Worm (Caenorhabditis elegans) whole organism, young adult: ENCODE data around the gene ZK355.3.
A peak's percentile ranks its signal among the peaks of the same experiment; 100 is the strongest.

Experiments used
- B0336.3 ChIP-seq: fragments of 200-800 bp; sonication (Bioruptor generic); IDR thresholded peaks from 2 replicates; pipeline ENCODE4 v1.3.6; 2022; ENCODE audit warnings: missing genetic modification characterization, missing compliant biosample characterization
- F37B4.10 ChIP-seq: fragments of 200-800 bp; sonication (Bioruptor generic); IDR thresholded peaks from 2 replicates; pipeline ENCODE4 v1.3.6; 2022; ENCODE audit warnings: missing genetic modification characterization, missing compliant biosample characterization
- K12H6.12 ChIP-seq: fragments of 200-800 bp; sonication (Bioruptor generic); optimal IDR thresholded peaks from 2 replicates; lab custom pipeline; 2018; ENCODE audit warnings: mild to moderate bottlenecking, missing genetic modification characterization, missing compliant biosample characterization
- Y53F4B.3 ChIP-seq: fragments of 200-800 bp; sonication (Bioruptor generic); IDR thresholded peaks from 2 replicates; pipeline ENCODE4 v1.3.6; 2022; ENCODE audit warnings: missing genetic modification reagents, missing genetic modification characterization, missing compliant biosample characterization
- Y53G8AR.9 ChIP-seq: fragments of 200-800 bp; sonication (Bioruptor generic); conservative IDR thresholded peaks from 2 replicates; pipeline ENCODE4 v1.3.6; 2022; ENCODE audit warnings: missing genetic modification reagents, missing genetic modification characterization, missing compliant biosample characterization
- ZK185.1 ChIP-seq: sonication (generic microtip); optimal IDR thresholded peaks from 2 replicates; lab custom pipeline; 2016; ENCODE audit warnings: mild to moderate bottlenecking, missing genetic modification characterization, missing compliant biosample characterization; ENCODE audit not compliant: poor library complexity, severe bottlenecking
- ama-1 ChIP-seq, 3 experiments: fragments of 150-350 bp in 1 of 3; sonication (generic microtip) in 2 of 3; optimal IDR thresholded peaks; 2 replicates each; lab custom pipeline; 2014 to 2018; ENCODE audit warnings: missing biosample characterization in 2 of 3, missing genetic modification characterization in 2 of 3, missing genetic modification reagents in 2 of 3
- atf-7 ChIP-seq: sonication (generic microtip); optimal IDR thresholded peaks from 2 replicates; lab custom pipeline; 2017; ENCODE audit warnings: mild to moderate bottlenecking, missing genetic modification characterization, missing compliant biosample characterization
- athp-1 ChIP-seq: sonication (generic microtip); optimal IDR thresholded peaks from 2 replicates; lab custom pipeline; 2017; ENCODE audit warnings: mild to moderate bottlenecking, missing genetic modification characterization, missing compliant biosample characterization
- attf-5 ChIP-seq: fragments of 200-800 bp; sonication (Bioruptor generic); optimal IDR thresholded peaks from 2 replicates; lab custom pipeline; 2018; ENCODE audit warnings: mild to moderate bottlenecking, missing genetic modification characterization, missing compliant biosample characterization
- cebp-1 ChIP-seq, 2 experiments: fragments of 200-800 bp in 1 of 2; sonication (Bioruptor generic) in 1 of 2; sonication (generic microtip) in 1 of 2; IDR thresholded peaks in 1 of 2; optimal IDR thresholded peaks in 1 of 2; 2 replicates each; pipeline versions ENCODE4 v1.3.6 to Lab custom; 2017 to 2022; ENCODE audit warnings: missing compliant biosample characterization in 2 of 2, missing genetic modification characterization in 2 of 2, mild to moderate bottlenecking in 1 of 2, missing genetic modification reagents in 1 of 2, moderate library complexity in 1 of 2
- ceh-91 ChIP-seq: fragments of 200-800 bp; sonication (Bioruptor generic); IDR thresholded peaks from 2 replicates; pipeline ENCODE4 v1.3.6; 2022; ENCODE audit warnings: missing genetic modification reagents, missing genetic modification characterization, missing compliant biosample characterization
- chd-7 ChIP-seq: sonication (generic microtip); optimal IDR thresholded peaks from 2 replicates; lab custom pipeline; 2016; ENCODE audit warnings: mild to moderate bottlenecking, missing genetic modification characterization, moderate library complexity, missing compliant biosample characterization
- die-1 ChIP-seq: sonication (generic microtip); optimal IDR thresholded peaks from 2 replicates; lab custom pipeline; 2016; ENCODE audit warnings: missing genotype, mild to moderate bottlenecking, missing genetic modification characterization, missing compliant biosample characterization
- dox-1 ChIP-seq: fragments of 200-800 bp; sonication (Bioruptor generic); IDR thresholded peaks from 2 replicates; pipeline ENCODE4 v1.3.6; 2022; ENCODE audit warnings: missing genetic modification reagents, missing genetic modification characterization, missing compliant biosample characterization
- ets-4 ChIP-seq: fragments of 200-800 bp; sonication (Bioruptor generic); optimal IDR thresholded peaks from 2 replicates; lab custom pipeline; 2018; ENCODE audit warnings: mild to moderate bottlenecking, missing genetic modification characterization, missing compliant biosample characterization
- hlh-26 ChIP-seq: fragments of 200-800 bp; sonication (Bioruptor generic); conservative IDR thresholded peaks from 2 replicates; pipeline ENCODE4 v1.3.6; 2022; ENCODE audit warnings: missing genetic modification reagents, missing genetic modification characterization, missing compliant biosample characterization
- hmg-1.2 ChIP-seq: fragments of 200-800 bp; sonication (Bioruptor generic); IDR thresholded peaks from 2 replicates; pipeline ENCODE4 v1.3.6; 2022; ENCODE audit warnings: missing genetic modification reagents, missing genetic modification characterization, missing compliant biosample characterization
- madf-10 ChIP-seq: sonication (generic microtip); optimal IDR thresholded peaks from 2 replicates; lab custom pipeline; 2016; ENCODE audit warnings: mild to moderate bottlenecking, missing genetic modification characterization, missing compliant biosample characterization
- madf-3 ChIP-seq: fragments of 200-800 bp; sonication (Bioruptor generic); IDR thresholded peaks from 2 replicates; pipeline ENCODE4 v1.3.6; 2022; ENCODE audit warnings: missing genetic modification reagents, missing genetic modification characterization, missing compliant biosample characterization
- madf-8 ChIP-seq: fragments of 200-800 bp; sonication (Bioruptor generic); conservative IDR thresholded peaks from 2 replicates; pipeline ENCODE4 v1.3.6; 2022; ENCODE audit warnings: missing genetic modification reagents, missing genetic modification characterization, missing compliant biosample characterization
- mcd-1 ChIP-seq: fragments of 200-800 bp; sonication (Bioruptor generic); IDR thresholded peaks from 2 replicates; pipeline ENCODE4 v1.3.6; 2022; ENCODE audit warnings: missing genetic modification reagents, missing genetic modification characterization, missing compliant biosample characterization
- nfya-2 ChIP-seq: fragments of 200-800 bp; sonication (Bioruptor generic); IDR thresholded peaks from 2 replicates; pipeline ENCODE4 v1.3.6; 2022; ENCODE audit warnings: missing genetic modification reagents, missing genetic modification characterization, missing compliant biosample characterization
- nfyb-1 ChIP-seq: fragments of 200-800 bp; sonication (Bioruptor generic); IDR thresholded peaks from 2 replicates; pipeline ENCODE4 v1.3.6; 2022; ENCODE audit warnings: missing genetic modification reagents, missing genetic modification characterization, missing compliant biosample characterization
- nhr-80 ChIP-seq: sonication (generic microtip); optimal IDR thresholded peaks from 2 replicates; lab custom pipeline; 2016; ENCODE audit warnings: missing genetic modification characterization, missing compliant biosample characterization
- rec-8 ChIP-seq, 2 experiments: sonication (generic microtip); optimal IDR thresholded peaks; 2 replicates each; lab custom pipeline; 2016; ENCODE audit warnings: mild to moderate bottlenecking in 2 of 2, missing genetic modification characterization in 2 of 2, missing genetic modification reagents in 2 of 2, missing genotype in 2 of 2, missing biosample characterization in 1 of 2, missing compliant biosample characterization in 1 of 2, moderate library complexity in 1 of 2
- rpc-1 ChIP-seq, 2 experiments: fragments of 150-350 bp in 1 of 2; sonication (generic microtip) in 1 of 2; optimal IDR thresholded peaks; 2 replicates each; lab custom pipeline; 2014 to 2018; ENCODE audit warnings: missing biosample characterization in 1 of 2, missing genetic modification characterization in 1 of 2, missing genetic modification reagents in 1 of 2, missing genotype in 1 of 2
- sdz-38 ChIP-seq: sonication (generic microtip); optimal IDR thresholded peaks from 2 replicates; lab custom pipeline; 2016; ENCODE audit warnings: missing genotype, missing genetic modification characterization, missing compliant biosample characterization
- snpc-1.3 ChIP-seq: sonication (generic microtip); optimal IDR thresholded peaks from 2 replicates; lab custom pipeline; 2017; ENCODE audit warnings: missing genetic modification characterization, mild to moderate bottlenecking, missing compliant biosample characterization, antibody characterized with exemption, moderate library complexity, missing genotype, missing genetic modification reagents; ENCODE audit not compliant: insufficient read depth
- tbx-9 ChIP-seq: sonication (generic microtip); optimal IDR thresholded peaks from 2 replicates; lab custom pipeline; 2016; ENCODE audit warnings: borderline replicate concordance, missing genetic modification characterization, inconsistent platforms, missing compliant biosample characterization
- tlf-1 ChIP-seq: fragments of 200-800 bp; sonication (Bioruptor generic); optimal IDR thresholded peaks from 2 replicates; lab custom pipeline; 2018; ENCODE audit warnings: mild to moderate bottlenecking, missing genetic modification characterization, missing compliant biosample characterization
- unc-62 ChIP-seq: fragments of 150-350 bp; optimal IDR thresholded peaks from 2 replicates; lab custom pipeline; 2014; ENCODE audit warnings: missing biosample characterization, missing genetic modification reagents, missing genetic modification characterization
- xnd-1 ChIP-seq: sonication (generic microtip); optimal IDR thresholded peaks from 2 replicates; lab custom pipeline; 2016; ENCODE audit warnings: missing genotype, missing genetic modification reagents, missing genetic modification characterization, missing compliant biosample characterization
- zfh-2 ChIP-seq: fragments of 200-800 bp; sonication (Bioruptor generic); conservative IDR thresholded peaks from 2 replicates; pipeline ENCODE4 v1.3.6; 2022; ENCODE audit warnings: missing genetic modification reagents, missing genetic modification characterization, missing compliant biosample characterization
- ztf-18 ChIP-seq: sonication (generic microtip); optimal IDR thresholded peaks from 2 replicates; lab custom pipeline; 2016; ENCODE audit warnings: missing genotype, mild to moderate bottlenecking, missing genetic modification characterization, missing compliant biosample characterization
- ztf-26 ChIP-seq: sonication (generic microtip); optimal IDR thresholded peaks from 2 replicates; lab custom pipeline; 2017; ENCODE audit warnings: missing genetic modification characterization, missing compliant biosample characterization

The ZK355.3 gene

ce11 chrII:2927533-2927932 lies at the start of gene ZK355.3, which contains the start of gene ZK355.8:
TSS of gene ZK355.3 (minus strand) at chrII:2927633.
TSS of gene ZK355.8 (plus strand) at chrII:2927804.
- no peak for TF ChIP-seq nfya-2 (GFP tag; lab: Robert Waterston, UW)
- peak; percentile 49 for TF ChIP-seq zfh-2 (GFP tag; lab: Robert Waterston, UW)

ce11 chrII:2976597-2976996 lies 49.2 kb upstream of the ZK355.3 start, which contains the start of gene nhr-88:
TSS of gene nhr-88 (plus strand) at chrII:2976639.
- TF ChIP-seq F37B4.10 (GFP tag; lab: Robert Waterston, UW) (no peak), chd-7 (tag; lab: Kevin White, UChicago) (peak; percentile 18), B0336.3 (GFP tag; lab: Robert Waterston, UW) (peak; percentile 31; the same call in 1 of the 2 replicates), atf-7 (tag; lab: Kevin White, UChicago) (peak; percentile 16), rpc-1 (optimal IDR thresholded peaks at IDR 0.05; lab: Kevin White, UChicago) (no peak), rpc-1 (tag; optimal IDR thresholded peaks at IDR 0.05; lab: Kevin White, UChicago) (no peak), die-1 (tag; lab: Kevin White, UChicago) (no peak), madf-10 (no peak), Y53G8AR.9 (GFP tag; lab: Robert Waterston, UW) (no peak), hlh-26 (GFP tag; lab: Robert Waterston, UW) (no peak), madf-3 (GFP tag; lab: Robert Waterston, UW) (no peak), ceh-91 (GFP tag; lab: Robert Waterston, UW) (no peak), attf-5 (peak; percentile 6), zfh-2 (GFP tag; lab: Robert Waterston, UW) (peak; percentile 76), K12H6.12 (tag; lab: Kevin White, UChicago) (peak; percentile 20), madf-8 (GFP tag; lab: Robert Waterston, UW) (0 out of 2 replicates have a peak, but pooled peaks have one; percentile 15), ZK185.1 (no peak), tbx-9 (tag; lab: Kevin White, UChicago) (no peak), sdz-38 (no peak), nfyb-1 (GFP tag; lab: Robert Waterston, UW) (peak; percentile 56; the same call in 1 of the 2 replicates), Y53F4B.3 (no peak), athp-1 (tag; lab: Kevin White, UChicago) (no peak), snpc-1.3 (tag; lab: Kevin White, UChicago) (no peak), tlf-1 (GFP tag; lab: Kevin White, UChicago) (no peak), unc-62 (no peak), ets-4 (GFP tag; lab: Kevin White, UChicago) (no peak), mcd-1 (GFP tag; lab: Robert Waterston, UW) (peak; percentile 42), hmg-1.2 (GFP tag; lab: Robert Waterston, UW) (0 out of 2 replicates have a peak, but pooled peaks have one; percentile 21), ama-1 (optimal IDR thresholded peaks at IDR 0.05; lab: Kevin White, UChicago) (no peak), ama-1 (GFP tag; optimal IDR thresholded peaks at IDR 0.05; lab: Kevin White, UChicago) (no peak), ztf-18 (tag; lab: Kevin White, UChicago) (no peak), xnd-1 (tag; lab: Kevin White, UChicago) (no peak), ztf-26 (tag; lab: Kevin White, UChicago) (no peak), cebp-1 (GFP tag; IDR thresholded peaks at IDR 0.05; lab: Robert Waterston, UW) (no peak), cebp-1 (tag; optimal IDR thresholded peaks at IDR 0.05; lab: Kevin White, UChicago) (peak; percentile 69)

- TF ChIP-seq rec-8 (tag; optimal IDR thresholded peaks at IDR 0.05; lab: Kevin White, UChicago) (no peak), dox-1 (GFP tag; lab: Robert Waterston, UW) (0 out of 2 replicates have a peak, but pooled peaks have one; percentile 16), atf-7 (tag; lab: Kevin White, UChicago) (peak; percentile 87), tlf-1 (GFP tag; lab: Kevin White, UChicago) (no peak), nhr-80 (tag; lab: Kevin White, UChicago) (peak; percentile 55)
Measured at ce11 chrII:2975561-2976230, 48.3 kb upstream of the ZK355.3 start.
